Worm (Caenorhabditis elegans): ENCODE measurements around the gene F18C5.10.

DNA sequence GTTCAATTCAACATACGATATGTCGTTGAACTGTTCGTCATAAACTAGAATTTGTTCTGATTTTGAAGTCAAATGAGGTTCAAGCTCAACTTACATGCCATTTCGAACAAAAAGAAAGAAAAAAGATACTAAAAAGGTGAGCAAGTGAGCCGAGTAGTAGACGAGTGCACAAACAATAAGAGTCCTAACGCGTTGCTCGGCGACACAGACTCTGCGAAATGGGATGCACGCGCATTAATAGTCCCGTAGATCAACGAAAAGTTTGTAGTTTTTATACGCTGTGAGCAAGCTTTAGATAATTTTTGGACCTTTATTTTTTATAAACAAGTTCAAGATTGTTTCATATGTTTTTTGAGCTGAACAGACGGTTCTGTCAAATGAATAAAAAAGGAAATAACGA lies 32.6 kb downstream of the F18C5.10 start, which contains the start of gene C56E6.4:
- TF ChIP-seq dao-5 (tag; optimal IDR thresholded peaks at IDR 0.05) (no peak), W03F9.2 (tag; optimal IDR thresholded peaks at IDR 0.05) (no peak)

Measured in whole organism, L4/young adult.